Worm (Caenorhabditis elegans) whole organism, young adult: Measurements from ENCODE around the gene Y82E9BR.20.

Source experiments
- B0035.1 ChIP-seq: sonication (generic microtip); optimal IDR thresholded peaks from 2 replicates; lab custom pipeline; 2016; ENCODE audit warnings: missing genetic modification characterization, mild to moderate bottlenecking, missing compliant biosample characterization, missing genotype, missing genetic modification reagents
- B0336.3 ChIP-seq: fragments of 200-800 bp; sonication (Bioruptor generic); IDR thresholded peaks from 2 replicates; pipeline ENCODE4 v1.3.6; 2022; ENCODE audit warnings: missing genetic modification characterization, missing compliant biosample characterization
- D2030.7 ChIP-seq: fragments of 200-800 bp; sonication (Bioruptor generic); IDR thresholded peaks from 2 replicates; pipeline ENCODE4 v1.3.6; 2022; ENCODE audit warnings: missing genetic modification reagents, missing genetic modification characterization, missing compliant biosample characterization
- F10E7.11 ChIP-seq: sonication (generic microtip); optimal IDR thresholded peaks from 2 replicates; lab custom pipeline; 2017; ENCODE audit warnings: mild to moderate bottlenecking, missing genetic modification characterization, moderate library complexity, missing compliant biosample characterization
- F33H1.4 ChIP-seq: fragments of 200-800 bp; sonication (Bioruptor generic); IDR thresholded peaks from 2 replicates; pipeline ENCODE4 v1.3.6; 2022; ENCODE audit warnings: missing genetic modification reagents, missing genetic modification characterization, missing compliant biosample characterization
- F49E8.2 ChIP-seq: sonication (generic microtip); optimal IDR thresholded peaks from 3 replicates; lab custom pipeline; 2017; ENCODE audit warnings: missing genetic modification characterization, mild to moderate bottlenecking, missing compliant biosample characterization, antibody characterized with exemption, moderate library complexity; ENCODE audit not compliant: insufficient read depth
- F52B5.7 ChIP-seq: sonication (generic microtip); optimal IDR thresholded peaks from 2 replicates; lab custom pipeline; 2016; ENCODE audit warnings: mild to moderate bottlenecking, missing genetic modification characterization, missing compliant biosample characterization
- F55B11.4 ChIP-seq: sonication (generic microtip); optimal IDR thresholded peaks from 2 replicates; lab custom pipeline; 2016; ENCODE audit warnings: missing compliant biosample characterization, missing genetic modification characterization, borderline replicate concordance; ENCODE audit not compliant: insufficient read depth
- Y53G8AR.9 ChIP-seq: fragments of 200-800 bp; sonication (Bioruptor generic); conservative IDR thresholded peaks from 2 replicates; pipeline ENCODE4 v1.3.6; 2022; ENCODE audit warnings: missing genetic modification reagents, missing genetic modification characterization, missing compliant biosample characterization
- ama-1 ChIP-seq, 3 experiments: fragments of 150-350 bp in 1 of 3; sonication (generic microtip) in 2 of 3; optimal IDR thresholded peaks; 2 replicates each; lab custom pipeline; 2014 to 2018; ENCODE audit warnings: missing biosample characterization in 2 of 3, missing genetic modification characterization in 2 of 3, missing genetic modification reagents in 2 of 3
- bed-2 ChIP-seq: fragments of 200-800 bp; sonication (Bioruptor generic); IDR thresholded peaks from 2 replicates; pipeline ENCODE4 v1.3.6; 2022; ENCODE audit warnings: missing genetic modification reagents, missing genetic modification characterization, missing compliant biosample characterization
- ccch-3 ChIP-seq: fragments of 200-800 bp; sonication (Bioruptor generic); optimal IDR thresholded peaks from 2 replicates; lab custom pipeline; 2018; ENCODE audit warnings: mild to moderate bottlenecking, missing genetic modification characterization, missing compliant biosample characterization
- cebp-2 ChIP-seq: fragments of 200-800 bp; sonication (Bioruptor generic); IDR thresholded peaks from 2 replicates; pipeline ENCODE4 v1.3.6; 2022; ENCODE audit warnings: missing genetic modification characterization, missing compliant biosample characterization
- ceh-91 ChIP-seq: fragments of 200-800 bp; sonication (Bioruptor generic); IDR thresholded peaks from 2 replicates; pipeline ENCODE4 v1.3.6; 2022; ENCODE audit warnings: missing genetic modification reagents, missing genetic modification characterization, missing compliant biosample characterization
- dpl-1 ChIP-seq: fragments of 150-350 bp; optimal IDR thresholded peaks from 2 replicates; lab custom pipeline; 2014; ENCODE audit warnings: missing biosample characterization, missing genetic modification reagents, missing genetic modification characterization
- efl-1 ChIP-seq: fragments of 150-350 bp; optimal IDR thresholded peaks from 2 replicates; lab custom pipeline; 2014; ENCODE audit warnings: missing biosample characterization, missing genetic modification reagents, missing genetic modification characterization
- egl-18 ChIP-seq: fragments of 200-800 bp; sonication (Bioruptor generic); IDR thresholded peaks from 2 replicates; pipeline ENCODE4 v1.3.6; 2022; ENCODE audit warnings: missing genetic modification reagents, missing genetic modification characterization, missing compliant biosample characterization
- gei-17 ChIP-seq: fragments of 200-800 bp; sonication (Bioruptor generic); optimal IDR thresholded peaks from 2 replicates; lab custom pipeline; 2018; ENCODE audit warnings: mild to moderate bottlenecking, missing genetic modification characterization, missing compliant biosample characterization
- hlh-12 ChIP-seq: sonication (generic microtip); optimal IDR thresholded peaks from 2 replicates; lab custom pipeline; 2016; ENCODE audit warnings: missing genetic modification characterization, missing compliant biosample characterization
- hmg-1.2 ChIP-seq: fragments of 200-800 bp; sonication (Bioruptor generic); IDR thresholded peaks from 2 replicates; pipeline ENCODE4 v1.3.6; 2022; ENCODE audit warnings: missing genetic modification reagents, missing genetic modification characterization, missing compliant biosample characterization
- lin-26 ChIP-seq: fragments of 200-800 bp; sonication (Bioruptor generic); IDR thresholded peaks from 2 replicates; pipeline ENCODE4 v1.3.6; 2022; ENCODE audit warnings: missing genetic modification reagents, missing genetic modification characterization, missing compliant biosample characterization
- lin-40 ChIP-seq: sonication (generic microtip); optimal IDR thresholded peaks from 2 replicates; lab custom pipeline; 2016; ENCODE audit warnings: missing genetic modification characterization, mild to moderate bottlenecking, missing compliant biosample characterization, missing genotype, missing genetic modification reagents
- lir-1 ChIP-seq: fragments of 200-800 bp; sonication (Bioruptor generic); conservative IDR thresholded peaks from 2 replicates; pipeline ENCODE4 v1.3.6; 2022; ENCODE audit warnings: missing genetic modification reagents, missing genetic modification characterization, missing compliant biosample characterization
- lsy-27 ChIP-seq: sonication (generic microtip); optimal IDR thresholded peaks from 2 replicates; lab custom pipeline; 2017; ENCODE audit warnings: missing genetic modification characterization, mild to moderate bottlenecking, missing compliant biosample characterization, antibody characterized with exemption, missing genotype, borderline replicate concordance; ENCODE audit not compliant: insufficient read depth
- madf-10 ChIP-seq: sonication (generic microtip); optimal IDR thresholded peaks from 2 replicates; lab custom pipeline; 2016; ENCODE audit warnings: mild to moderate bottlenecking, missing genetic modification characterization, missing compliant biosample characterization
- madf-3 ChIP-seq: fragments of 200-800 bp; sonication (Bioruptor generic); IDR thresholded peaks from 2 replicates; pipeline ENCODE4 v1.3.6; 2022; ENCODE audit warnings: missing genetic modification reagents, missing genetic modification characterization, missing compliant biosample characterization
- madf-6 ChIP-seq: fragments of 200-800 bp; sonication (Bioruptor generic); IDR thresholded peaks from 2 replicates; pipeline ENCODE4 v1.3.6; 2022; ENCODE audit warnings: missing genetic modification reagents, missing genetic modification characterization, missing compliant biosample characterization
- mel-28 ChIP-seq: sonication (generic microtip); optimal IDR thresholded peaks from 2 replicates; lab custom pipeline; 2016; ENCODE audit warnings: borderline replicate concordance, mild to moderate bottlenecking, missing genetic modification characterization, missing compliant biosample characterization
- nhr-80 ChIP-seq: sonication (generic microtip); optimal IDR thresholded peaks from 2 replicates; lab custom pipeline; 2016; ENCODE audit warnings: missing genetic modification characterization, missing compliant biosample characterization
- nhr-90 ChIP-seq: sonication (generic microtip); optimal IDR thresholded peaks from 2 replicates; lab custom pipeline; 2016; ENCODE audit warnings: missing genotype, mild to moderate bottlenecking, missing genetic modification characterization, missing compliant biosample characterization
- pbrm-1 ChIP-seq: fragments of 200-800 bp; sonication (Bioruptor generic); IDR thresholded peaks from 2 replicates; pipeline ENCODE4 v1.3.6; 2022; ENCODE audit warnings: missing genetic modification reagents, missing genetic modification characterization, missing compliant biosample characterization
- rcor-1 ChIP-seq: fragments of 200-800 bp; sonication (Bioruptor generic); IDR thresholded peaks from 2 replicates; pipeline ENCODE4 v1.3.6; 2022; ENCODE audit warnings: missing genetic modification reagents, missing genetic modification characterization, missing compliant biosample characterization
- repo-1 ChIP-seq: sonication (generic microtip); optimal IDR thresholded peaks from 2 replicates; lab custom pipeline; 2017; ENCODE audit warnings: mild to moderate bottlenecking, missing genetic modification characterization, missing compliant biosample characterization
- somi-1 ChIP-seq: fragments of 200-800 bp; sonication (Bioruptor generic); optimal IDR thresholded peaks from 2 replicates; lab custom pipeline; 2018; ENCODE audit warnings: mild to moderate bottlenecking, missing genetic modification characterization, missing compliant biosample characterization
- zfh-2 ChIP-seq: fragments of 200-800 bp; sonication (Bioruptor generic); conservative IDR thresholded peaks from 2 replicates; pipeline ENCODE4 v1.3.6; 2022; ENCODE audit warnings: missing genetic modification reagents, missing genetic modification characterization, missing compliant biosample characterization
- ztf-3 ChIP-seq: fragments of 200-800 bp; sonication (Bioruptor generic); optimal IDR thresholded peaks from 2 replicates; lab custom pipeline; 2018; ENCODE audit warnings: mild to moderate bottlenecking, missing genetic modification characterization, missing compliant biosample characterization

The Y82E9BR.20 gene

ce11 chrIII:1419700-1420356 lies 45.6 kb downstream of the Y82E9BR.20 start (continued):
- TF ChIP-seq madf-10 (tag; lab: Kevin White, UChicago) (peak; percentile 90), madf-3 (GFP tag; lab: Robert Waterston, UW) (peak; percentile 94), F52B5.7 (tag; lab: Kevin White, UChicago) (peak; percentile 87), lir-1 (no peak), lin-40 (tag; lab: Kevin White, UChicago) (peak; percentile 79), ama-1 (optimal IDR thresholded peaks at IDR 0.05; lab: Kevin White, UChicago) (peak; percentile 92), ama-1 (GFP tag; optimal IDR thresholded peaks at IDR 0.05; lab: Kevin White, UChicago) (peak in 1 of 2 experiments; percentile 94), ztf-3 (GFP tag; lab: Kevin White, UChicago) (peak; percentile 74), ccch-3 (GFP tag; lab: Kevin White, UChicago) (no peak), F55B11.4 (no peak), bed-2 (GFP tag; lab: Robert Waterston, UW) (no peak), pbrm-1 (no peak; the same call in 1 of the 2 replicates), somi-1 (GFP tag; lab: Kevin White, UChicago) (peak; percentile 44), nhr-90 (tag; lab: Kevin White, UChicago) (peak; percentile 93), cebp-2 (peak; percentile 82; the same call in 1 of the 2 replicates), F10E7.11 (peak; percentile 94), mel-28 (tag; lab: Kevin White, UChicago) (peak; percentile 41), zfh-2 (GFP tag; lab: Robert Waterston, UW) (peak; percentile 59), B0336.3 (GFP tag; lab: Robert Waterston, UW) (peak; percentile 97), ceh-91 (no peak), lsy-27 (no peak), nhr-80 (tag; lab: Kevin White, UChicago) (peak; percentile 12), hmg-1.2 (peak; percentile 55), efl-1 (peak; percentile 21), repo-1 (tag; lab: Kevin White, UChicago) (peak; percentile 96), F49E8.2 (tag; lab: Kevin White, UChicago) (peak; percentile 98), egl-18 (peak; percentile 77; the same call in 1 of the 2 replicates), gei-17 (GFP tag; lab: Kevin White, UChicago) (peak; percentile 75), Y53G8AR.9 (GFP tag; lab: Robert Waterston, UW) (peak; percentile 98), lin-26 (peak; percentile 87), rcor-1 (GFP tag; lab: Robert Waterston, UW) (peak; percentile 85), hlh-12 (tag; lab: Kevin White, UChicago) (no peak), B0035.1 (tag; lab: Kevin White, UChicago) (peak; percentile 93)

ce11 chrIII:1420357-1420814 lies 46.2 kb downstream of the Y82E9BR.20 start:
- TF ChIP-seq dpl-1 (GFP tag; lab: Kevin White, UChicago) (peak; percentile 41), efl-1 (peak; percentile 55), F33H1.4 (GFP tag; lab: Robert Waterston, UW) (peak; percentile 39), madf-6 (GFP tag; lab: Robert Waterston, UW) (peak; percentile 43), D2030.7 (GFP tag; lab: Robert Waterston, UW) (peak; percentile 53)

ce11 chrIII:1421436-1421835 lies 47.2 kb downstream of the Y82E9BR.20 start:
- TF ChIP-seq lsy-27 (no peak), zfh-2 (GFP tag; lab: Robert Waterston, UW) (peak; percentile 60; the same call in 1 of the 2 replicates)
- TF ChIP-seq, all 124 proteins: peak for 1
